Worm (Caenorhabditis elegans) whole organism, L3 larva: ENCODE measurements around the gene ZK930.2.

Source experiments
- ZK546.5 ChIP-seq: sonication (generic microtip); optimal IDR thresholded peaks from 2 replicates; lab custom pipeline; 2017; ENCODE audit warnings: missing biosample characterization, missing genetic modification characterization
- aly-2 ChIP-seq: fragments of 150-350 bp; optimal IDR thresholded peaks from 2 replicates; lab custom pipeline; 2014; ENCODE audit warnings: missing biosample characterization, missing genetic modification characterization
- ama-1 ChIP-seq: fragments of 150-350 bp; optimal IDR thresholded peaks from 2 replicates; lab custom pipeline; 2018
- ceh-16 ChIP-seq: sonication (generic microtip); optimal IDR thresholded peaks from 2 replicates; lab custom pipeline; 2017; ENCODE audit warnings: missing biosample characterization, missing genetic modification characterization
- ceh-28 ChIP-seq: fragments of 150-350 bp; optimal IDR thresholded peaks from 2 replicates; lab custom pipeline; 2014; ENCODE audit warnings: missing biosample characterization, missing genetic modification reagents, missing genetic modification characterization
- ceh-82 ChIP-seq: fragments of 150-350 bp; optimal IDR thresholded peaks from 2 replicates; lab custom pipeline; 2014; ENCODE audit warnings: missing biosample characterization, missing genetic modification characterization
- daf-12 ChIP-seq: fragments of 150-350 bp; optimal IDR thresholded peaks from 2 replicates; lab custom pipeline; 2014; ENCODE audit warnings: missing biosample characterization, missing genetic modification reagents, missing genetic modification characterization
- egl-27 ChIP-seq: sonication (generic microtip); optimal IDR thresholded peaks from 4 replicates; lab custom pipeline; 2017; ENCODE audit warnings: missing biosample characterization, missing genetic modification reagents, missing genetic modification characterization
- elt-3 ChIP-seq, 3 experiments: fragments of 150-350 bp in 1 of 3; sonication (generic microtip) in 2 of 3; optimal IDR thresholded peaks; 2 replicates in 2 of 3; 4 replicates in 1 of 3; lab custom pipeline; 2014 to 2017; ENCODE audit warnings: missing biosample characterization in 3 of 3, missing genetic modification characterization in 3 of 3
- eor-1 ChIP-seq, 2 experiments: fragments of 150-350 bp; optimal IDR thresholded peaks; 2 replicates each; lab custom pipeline; 2014 to 2018; ENCODE audit warnings: missing biosample characterization in 2 of 2, missing genetic modification characterization in 2 of 2
- fkh-10 ChIP-seq: sonication (generic microtip); optimal IDR thresholded peaks from 2 replicates; lab custom pipeline; 2017; ENCODE audit warnings: missing biosample characterization, missing genetic modification reagents, missing genetic modification characterization
- fkh-2 ChIP-seq: fragments of 150-350 bp; optimal IDR thresholded peaks from 2 replicates; lab custom pipeline; 2014; ENCODE audit warnings: missing biosample characterization, missing genetic modification reagents, missing genetic modification characterization
- fos-1 ChIP-seq: fragments of 150-350 bp; optimal IDR thresholded peaks from 2 replicates; lab custom pipeline; 2014; ENCODE audit warnings: missing biosample characterization, missing genetic modification characterization
- lin-15B ChIP-seq: fragments of 150-350 bp; optimal IDR thresholded peaks from 2 replicates; lab custom pipeline; 2014; ENCODE audit warnings: missing biosample characterization, missing genetic modification characterization
- lsy-12 ChIP-seq: sonication (generic microtip); optimal IDR thresholded peaks from 2 replicates; lab custom pipeline; 2016; ENCODE audit warnings: mild to moderate bottlenecking, missing genetic modification characterization, missing compliant biosample characterization
- mdl-1 ChIP-seq: fragments of 150-350 bp; optimal IDR thresholded peaks from 2 replicates; lab custom pipeline; 2014; ENCODE audit warnings: missing biosample characterization, missing genetic modification characterization
- mml-1 ChIP-seq: fragments of 150-350 bp; sonication (generic microtip); optimal IDR thresholded peaks from 3 replicates; lab custom pipeline; 2014; ENCODE audit warnings: missing biosample characterization, missing genetic modification characterization
- nfya-1 ChIP-seq: sonication (generic microtip); optimal IDR thresholded peaks from 2 replicates; lab custom pipeline; 2017; ENCODE audit warnings: missing genetic modification characterization, mild to moderate bottlenecking, missing compliant biosample characterization, antibody characterized with exemption, moderate library complexity; ENCODE audit not compliant: insufficient read depth
- nhr-11 ChIP-seq: fragments of 150-350 bp; optimal IDR thresholded peaks from 2 replicates; lab custom pipeline; 2014; ENCODE audit warnings: missing biosample characterization, missing genetic modification characterization
- nhr-237 ChIP-seq: fragments of 150-350 bp; optimal IDR thresholded peaks from 2 replicates; lab custom pipeline; 2014; ENCODE audit warnings: missing biosample characterization, missing genetic modification characterization
- nhr-25 ChIP-seq: sonication (generic microtip); optimal IDR thresholded peaks from 2 replicates; lab custom pipeline; 2017; ENCODE audit warnings: missing biosample characterization, missing genetic modification characterization
- nhr-43 ChIP-seq: sonication (generic microtip); optimal IDR thresholded peaks from 2 replicates; lab custom pipeline; 2016; ENCODE audit warnings: mild to moderate bottlenecking, missing genetic modification characterization, missing compliant biosample characterization; ENCODE audit not compliant: poor library complexity, severe bottlenecking
- nhr-67 ChIP-seq: fragments of 150-350 bp; optimal IDR thresholded peaks from 2 replicates; lab custom pipeline; 2014; ENCODE audit warnings: missing biosample characterization, missing genetic modification characterization
- nhr-76 ChIP-seq: fragments of 150-350 bp; sonication (generic microtip); optimal IDR thresholded peaks from 5 replicates; lab custom pipeline; 2014; ENCODE audit warnings: missing biosample characterization, missing genetic modification characterization
- nhr-77 ChIP-seq: fragments of 150-350 bp; optimal IDR thresholded peaks from 2 replicates; lab custom pipeline; 2014; ENCODE audit warnings: missing biosample characterization, missing genetic modification characterization
- pqm-1 ChIP-seq: fragments of 150-350 bp; optimal IDR thresholded peaks from 2 replicates; lab custom pipeline; 2017; ENCODE audit warnings: missing biosample characterization, missing genetic modification characterization, inconsistent platforms
- sea-2 ChIP-seq: fragments of 150-350 bp; sonication (generic microtip); optimal IDR thresholded peaks from 4 replicates; lab custom pipeline; 2014; ENCODE audit warnings: missing biosample characterization, missing genetic modification reagents, missing genetic modification characterization
- snpc-4 ChIP-seq: fragments of 150-350 bp; optimal IDR thresholded peaks from 2 replicates; lab custom pipeline; 2014; ENCODE audit warnings: missing biosample characterization, missing genetic modification characterization
- tbx-2 ChIP-seq: sonication (generic microtip); optimal IDR thresholded peaks from 2 replicates; lab custom pipeline; 2016; ENCODE audit warnings: mild to moderate bottlenecking, missing genetic modification characterization, missing compliant biosample characterization
- unc-39 ChIP-seq: sonication (generic microtip); optimal IDR thresholded peaks from 4 replicates; lab custom pipeline; 2017; ENCODE audit warnings: missing biosample characterization, missing genetic modification characterization
- zag-1 ChIP-seq: fragments of 150-350 bp; optimal IDR thresholded peaks from 2 replicates; lab custom pipeline; 2014; ENCODE audit warnings: missing biosample characterization, missing genetic modification characterization
- ztf-11 ChIP-seq: fragments of 150-350 bp; optimal IDR thresholded peaks from 2 replicates; lab custom pipeline; 2014; ENCODE audit warnings: missing biosample characterization, missing genetic modification characterization
- ztf-4 ChIP-seq: fragments of 150-350 bp; optimal IDR thresholded peaks from 2 replicates; lab custom pipeline; 2014; ENCODE audit warnings: missing biosample characterization, missing genetic modification characterization

ZK930.2 gene

ce11 chrII:11910569-11910968 lies 17.3 kb upstream of the ZK930.2 start:
- peak; percentile 97 for TF ChIP-seq nfya-1 (tag; lab: Kevin White, UChicago)
- no peak for TF ChIP-seq ceh-28 (tag; lab: Kevin White, UChicago)
- TF ChIP-seq aly-2 (tag; lab: Kevin White, UChicago) = no peak

- TF ChIP-seq nfya-1 (tag; lab: Kevin White, UChicago) (no peak), lin-15B (tag; lab: Kevin White, UChicago) (no peak), ZK546.5 (tag; lab: Kevin White, UChicago) (no peak), daf-12 (tag; lab: Kevin White, UChicago) (no peak), nhr-76 (no peak), nhr-11 (tag; lab: Kevin White, UChicago) (no peak), unc-39 (tag; lab: Kevin White, UChicago) (no peak), elt-3 (tag; optimal IDR thresholded peaks at IDR 0.05; lab: Kevin White, UChicago) (no peak), fkh-2 (tag; lab: Kevin White, UChicago) (no peak), ztf-4 (tag; lab: Kevin White, UChicago) (no peak), mdl-1 (tag; lab: Kevin White, UChicago) (no peak)
These were observed 13.0 kb upstream of the ZK930.2 start, which contains the start of gene ZK930.4 for ce11 chrII:11906217-11906616. Gene ZK930.4, plus strand, starts transcription at chrII:11906517.

ce11 chrII:11905023-11905422 lies 11.8 kb upstream of the ZK930.2 start:
- TF ChIP-seq lin-15B (tag; lab: Kevin White, UChicago) = no peak
- TF ChIP-seq egl-27 (tag; lab: Kevin White, UChicago) = no peak
- no peak for TF ChIP-seq eor-1 (tag; optimal IDR thresholded peaks at IDR 0.05; lab: Kevin White, UChicago)
- TF ChIP-seq snpc-4 (tag; lab: Kevin White, UChicago) = no peak
- TF ChIP-seq aly-2 (tag; lab: Kevin White, UChicago) = no peak
- no peak for TF ChIP-seq nhr-11 (tag; lab: Kevin White, UChicago)
- TF ChIP-seq nfya-1 (tag; lab: Kevin White, UChicago) = no peak
- no peak for TF ChIP-seq nhr-43 (tag; lab: Kevin White, UChicago)

- TF ChIP-seq ceh-28 (tag; lab: Kevin White, UChicago) (no peak), nhr-77 (tag; lab: Kevin White, UChicago) (no peak), lin-15B (tag; lab: Kevin White, UChicago) (no peak)
These were observed 9.0 kb upstream of the ZK930.2 start for ce11 chrII:11902203-11902602.

- TF ChIP-seq nfya-1 (tag; lab: Kevin White, UChicago) = peak; percentile 1
- TF ChIP-seq ama-1 (lab: Kevin White, UChicago) = no peak
These were observed 7.9 kb upstream of the ZK930.2 start, which contains the start of gene vab-23 for ce11 chrII:11901110-11901509. Gene vab-23, minus strand, starts transcription at chrII:11901210.

- TF ChIP-seq mml-1 (tag; lab: Kevin White, UChicago) (no peak), nfya-1 (tag; lab: Kevin White, UChicago) (peak; percentile 63)
- TF ChIP-seq, all 47 proteins: peak for 1
These were observed 6.5 kb upstream of the ZK930.2 start for ce11 chrII:11899761-11900160.

ce11 chrII:11890596-11890995 lies 2.6 kb downstream of the ZK930.2 start:
- TF ChIP-seq fkh-2 (tag; lab: Kevin White, UChicago) (no peak), pqm-1 (no peak), ama-1 (lab: Kevin White, UChicago) (no peak), aly-2 (tag; lab: Kevin White, UChicago) (no peak), ztf-11 (tag; lab: Kevin White, UChicago) (no peak), nhr-67 (no peak), ceh-82 (tag; lab: Kevin White, UChicago) (no peak), tbx-2 (no peak), nhr-77 (tag; lab: Kevin White, UChicago) (no peak), ceh-16 (tag; lab: Kevin White, UChicago) (no peak), snpc-4 (tag; lab: Kevin White, UChicago) (no peak), nhr-237 (tag; lab: Kevin White, UChicago) (no peak), sea-2 (GFP tag; lab: Kevin White, UChicago) (no peak), fkh-10 (GFP tag; lab: Kevin White, UChicago) (no peak), nfya-1 (tag; lab: Kevin White, UChicago) (no peak), zag-1 (tag; lab: Kevin White, UChicago) (no peak), fos-1 (no peak), lsy-12 (no peak), nhr-25 (tag; lab: Kevin White, UChicago) (no peak)
- TF ChIP-seq, all 47 proteins: peak for 0
